Fruit fly (Drosophila melanogaster) whole organism, embryonic: ENCODE results near the gene Indy.

Source experiments
- Atf3 ChIP-seq: fragments of 200-800 bp; sonication (Bioruptor generic); optimal IDR thresholded peaks from 3 replicates; lab custom pipeline; 2016; ENCODE audit warnings: missing biosample characterization, missing genetic modification characterization
- CTCF ChIP-seq: fragments of 200-800 bp; sonication (Bioruptor generic); optimal IDR thresholded peaks from 2 replicates; lab custom pipeline; 2017; ENCODE audit warnings: missing biosample characterization, mild to moderate bottlenecking, missing genetic modification characterization, moderate library complexity
- ERR ChIP-seq: fragments of 200-800 bp; sonication (Bioruptor generic); optimal IDR thresholded peaks from 2 replicates; lab custom pipeline; 2016; ENCODE audit warnings: missing biosample characterization, missing genetic modification characterization
- MESR4 ChIP-seq: fragments of 200-800 bp; sonication (Bioruptor generic); optimal IDR thresholded peaks from 2 replicates; lab custom pipeline; 2018; ENCODE audit warnings: missing biosample characterization, mild to moderate bottlenecking, missing genetic modification characterization, moderate library complexity
- run ChIP-seq: fragments of 200-800 bp; sonication (Bioruptor generic); optimal IDR thresholded peaks from 3 replicates; lab custom pipeline; 2018; ENCODE audit warnings: missing biosample characterization, mild to moderate bottlenecking, missing genetic modification characterization

- TF ChIP-seq run (tag; lab: Kevin White, UChicago) (no peak), ERR (GFP tag; lab: Kevin White, UChicago) (no peak), CTCF (GFP tag; lab: Kevin White, UChicago) (no peak), Atf3 (GFP tag; lab: Kevin White, UChicago) (no peak), MESR4 (GFP tag; lab: Kevin White, UChicago) (no peak)
These were observed 55.4 kb downstream of the Indy start for dm6 chr3L:18790630-18791167.
